Worm (Caenorhabditis elegans) whole organism, late embryonic: ENCODE data around the gene cyp-14A4.

ENCODE experiments used
- F13H6.1 ChIP-seq: sonication (generic microtip); optimal IDR thresholded peaks from 2 replicates; lab custom pipeline; 2016; ENCODE audit warnings: missing genetic modification characterization, missing compliant biosample characterization
- K02D7.2 ChIP-seq: sonication (generic microtip); optimal IDR thresholded peaks from 2 replicates; lab custom pipeline; 2017; ENCODE audit warnings: mild to moderate bottlenecking, missing genetic modification characterization, missing compliant biosample characterization
- T23F11.4 ChIP-seq: fragments of 200-800 bp; sonication (Bioruptor generic); optimal IDR thresholded peaks from 2 replicates; lab custom pipeline; 2018; ENCODE audit warnings: mild to moderate bottlenecking, missing genetic modification characterization, missing compliant biosample characterization
- ahr-1 ChIP-seq: sonication (generic microtip); optimal IDR thresholded peaks from 2 replicates; lab custom pipeline; 2016; ENCODE audit warnings: missing genetic modification characterization, missing compliant biosample characterization
- ceh-18 ChIP-seq: sonication (generic microtip); optimal IDR thresholded peaks from 2 replicates; lab custom pipeline; 2016; ENCODE audit warnings: missing genetic modification characterization, missing compliant biosample characterization
- ceh-22 ChIP-seq: sonication (generic microtip); optimal IDR thresholded peaks from 2 replicates; lab custom pipeline; 2017; ENCODE audit warnings: missing biosample characterization, missing genetic modification characterization
- ceh-24 ChIP-seq: sonication (generic microtip); optimal IDR thresholded peaks from 2 replicates; lab custom pipeline; 2016; ENCODE audit warnings: mild to moderate bottlenecking, missing genetic modification characterization, missing compliant biosample characterization
- ceh-30 ChIP-seq: fragments of 150-350 bp; optimal IDR thresholded peaks from 2 replicates; lab custom pipeline; 2014; ENCODE audit warnings: missing biosample characterization, missing genetic modification characterization
- ceh-48 ChIP-seq: sonication (generic microtip); optimal IDR thresholded peaks from 2 replicates; lab custom pipeline; 2016; ENCODE audit warnings: missing genetic modification characterization, inconsistent platforms, missing compliant biosample characterization
- elt-2 ChIP-seq: sonication (generic microtip); optimal IDR thresholded peaks from 2 replicates; lab custom pipeline; 2016; ENCODE audit warnings: missing genetic modification reagents, missing genetic modification characterization, missing compliant biosample characterization
- eyg-1 ChIP-seq: sonication (generic microtip); optimal IDR thresholded peaks from 2 replicates; lab custom pipeline; 2016; ENCODE audit warnings: missing genotype, missing genetic modification characterization, missing compliant biosample characterization
- fax-1 ChIP-seq: sonication (generic microtip); optimal IDR thresholded peaks from 2 replicates; lab custom pipeline; 2016; ENCODE audit warnings: missing genotype, missing genetic modification characterization, missing compliant biosample characterization
- fkh-6 ChIP-seq: sonication (generic microtip); optimal IDR thresholded peaks from 2 replicates; lab custom pipeline; 2016; ENCODE audit warnings: missing genetic modification characterization, missing compliant biosample characterization
- gmeb-2 ChIP-seq: sonication (generic microtip); optimal IDR thresholded peaks from 2 replicates; lab custom pipeline; 2016; ENCODE audit warnings: missing genetic modification characterization, inconsistent platforms, missing compliant biosample characterization
- hlh-13 ChIP-seq: fragments of 200-800 bp; sonication (Bioruptor generic); optimal IDR thresholded peaks from 2 replicates; lab custom pipeline; 2018; ENCODE audit warnings: mild to moderate bottlenecking, missing genetic modification characterization, missing compliant biosample characterization
- hlh-8 ChIP-seq: sonication (generic microtip); optimal IDR thresholded peaks from 2 replicates; lab custom pipeline; 2016; ENCODE audit warnings: missing genotype, missing genetic modification characterization, missing compliant biosample characterization
- lin-11 ChIP-seq: fragments of 200-800 bp; sonication (Bioruptor generic); optimal IDR thresholded peaks from 2 replicates; lab custom pipeline; 2018; ENCODE audit warnings: mild to moderate bottlenecking, missing genetic modification characterization, missing compliant biosample characterization
- madf-2 ChIP-seq: sonication (generic microtip); optimal IDR thresholded peaks from 2 replicates; lab custom pipeline; 2017; ENCODE audit warnings: missing genetic modification characterization, missing compliant biosample characterization
- mec-3 ChIP-seq: sonication (generic microtip); optimal IDR thresholded peaks from 2 replicates; lab custom pipeline; 2016; ENCODE audit warnings: borderline replicate concordance, missing genetic modification characterization, missing compliant biosample characterization
- nfya-1 ChIP-seq: sonication (generic microtip); optimal IDR thresholded peaks from 2 replicates; lab custom pipeline; 2017; ENCODE audit warnings: missing genetic modification characterization, mild to moderate bottlenecking, missing compliant biosample characterization, antibody characterized with exemption, moderate library complexity
- nhr-11 ChIP-seq: fragments of 150-350 bp; optimal IDR thresholded peaks from 2 replicates; lab custom pipeline; 2014; ENCODE audit warnings: missing biosample characterization, missing genetic modification characterization
- pag-3 ChIP-seq: sonication (generic microtip); optimal IDR thresholded peaks from 2 replicates; lab custom pipeline; 2016; ENCODE audit warnings: missing compliant biosample characterization, missing genetic modification characterization, borderline replicate concordance
- pha-2 ChIP-seq: sonication (generic microtip); optimal IDR thresholded peaks from 2 replicates; lab custom pipeline; 2017; ENCODE audit warnings: mild to moderate bottlenecking, missing genetic modification characterization, missing compliant biosample characterization
- pha-4 ChIP-seq: fragments of 150-350 bp; optimal IDR thresholded peaks from 2 replicates; lab custom pipeline; 2018; ENCODE audit warnings: missing biosample characterization, missing genetic modification reagents, missing genetic modification characterization
- sdc-2 ChIP-seq: sonication (generic microtip); optimal IDR thresholded peaks from 2 replicates; lab custom pipeline; 2016; ENCODE audit warnings: missing genotype, missing genetic modification characterization, missing compliant biosample characterization
- sox-2 ChIP-seq: fragments of 200-800 bp; sonication (Bioruptor generic); IDR thresholded peaks from 2 replicates; pipeline ENCODE4 v1.3.6; 2022; ENCODE audit warnings: missing genetic modification reagents, missing genetic modification characterization, missing compliant biosample characterization
- syd-9 ChIP-seq: sonication (generic microtip); optimal IDR thresholded peaks from 2 replicates; lab custom pipeline; 2016; ENCODE audit warnings: mild to moderate bottlenecking, missing genetic modification characterization, moderate library complexity, missing compliant biosample characterization
- tbx-2 ChIP-seq: sonication (generic microtip); optimal IDR thresholded peaks from 2 replicates; lab custom pipeline; 2016; ENCODE audit warnings: missing genetic modification characterization, missing compliant biosample characterization
- unc-3 ChIP-seq, 2 experiments: fragments of 200-800 bp in 1 of 2; sonication (Bioruptor generic) in 1 of 2; sonication (generic microtip) in 1 of 2; conservative IDR thresholded peaks in 1 of 2; optimal IDR thresholded peaks in 1 of 2; 2 replicates each; pipeline versions ENCODE4 v1.3.6 to Lab custom; 2016 to 2022; ENCODE audit warnings: missing compliant biosample characterization in 2 of 2, missing genetic modification characterization in 2 of 2, missing genetic modification reagents in 1 of 2
- unc-42 ChIP-seq: sonication (generic microtip); optimal IDR thresholded peaks from 2 replicates; lab custom pipeline; 2016; ENCODE audit warnings: missing genotype, missing genetic modification characterization, missing compliant biosample characterization
- unc-55 ChIP-seq: sonication (generic microtip); optimal IDR thresholded peaks from 2 replicates; lab custom pipeline; 2017; ENCODE audit warnings: missing biosample characterization, missing genetic modification reagents, missing genetic modification characterization
- unc-86 ChIP-seq: sonication (generic microtip); optimal IDR thresholded peaks from 2 replicates; lab custom pipeline; 2016; ENCODE audit warnings: missing genetic modification characterization, missing compliant biosample characterization
- ztf-16 ChIP-seq: sonication (generic microtip); optimal IDR thresholded peaks from 2 replicates; lab custom pipeline; 2017; ENCODE audit warnings: missing genetic modification characterization, missing compliant biosample characterization

cyp-14A4 gene

DNA sequence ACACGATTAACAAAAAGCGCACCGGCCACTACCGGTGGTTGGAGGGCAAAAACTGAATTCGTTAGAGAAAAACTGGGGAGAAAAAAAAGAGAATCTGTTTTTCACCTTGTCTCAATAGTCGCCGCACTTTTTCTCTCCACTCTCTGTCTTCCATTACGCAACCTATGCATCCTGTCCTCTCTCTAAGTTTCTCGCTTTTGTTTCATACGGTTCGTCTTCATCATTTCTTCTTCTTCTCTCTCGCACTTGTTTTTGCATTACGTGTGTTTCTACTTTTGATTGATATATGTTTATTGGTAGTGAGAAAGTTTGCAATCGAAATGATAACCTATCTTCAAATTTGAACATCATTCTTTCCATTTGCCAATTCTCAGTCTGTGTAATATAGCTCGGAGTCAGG, 36.6 kb upstream of the cyp-14A4 start:
- TF ChIP-seq fkh-6 (tag; lab: Kevin White, UChicago) (no peak), ceh-18 (peak; percentile 22)

DNA sequence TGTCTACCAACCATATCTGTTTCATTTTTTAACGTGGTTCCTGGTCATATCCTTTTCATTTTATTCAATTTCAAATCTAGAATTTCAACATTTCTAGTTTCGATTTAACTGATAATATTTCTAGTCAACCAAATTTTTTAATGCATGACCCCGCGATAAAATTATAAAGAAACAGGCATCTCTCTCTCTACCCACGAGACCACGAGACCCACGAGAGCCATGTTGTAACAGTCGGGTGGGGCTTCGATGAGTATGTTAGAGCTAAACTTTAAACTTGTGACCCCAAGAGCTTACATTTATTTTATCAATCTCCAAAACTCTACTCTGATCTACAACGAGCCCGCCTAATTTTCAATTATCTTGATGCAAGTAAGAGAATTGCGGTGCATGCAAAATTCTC, 34.3 kb upstream of the cyp-14A4 start:
- TF ChIP-seq fax-1 (tag; lab: Kevin White, UChicago) (no peak), mec-3 (no peak), unc-3 (GFP tag; conservative IDR thresholded peaks at IDR 0.05; lab: Robert Waterston, UW) (no peak), unc-3 (tag; optimal IDR thresholded peaks at IDR 0.05; lab: Kevin White, UChicago) (no peak), F13H6.1 (tag; lab: Kevin White, UChicago) (no peak), hlh-13 (GFP tag; lab: Kevin White, UChicago) (no peak), madf-2 (tag; lab: Kevin White, UChicago) (no peak), syd-9 (tag; lab: Kevin White, UChicago) (no peak), ahr-1 (tag; lab: Kevin White, UChicago) (no peak), sox-2 (GFP tag; lab: Robert Waterston, UW) (no peak), lin-11 (no peak)
- TF ChIP-seq, all 69 proteins: peak for 0

DNA sequence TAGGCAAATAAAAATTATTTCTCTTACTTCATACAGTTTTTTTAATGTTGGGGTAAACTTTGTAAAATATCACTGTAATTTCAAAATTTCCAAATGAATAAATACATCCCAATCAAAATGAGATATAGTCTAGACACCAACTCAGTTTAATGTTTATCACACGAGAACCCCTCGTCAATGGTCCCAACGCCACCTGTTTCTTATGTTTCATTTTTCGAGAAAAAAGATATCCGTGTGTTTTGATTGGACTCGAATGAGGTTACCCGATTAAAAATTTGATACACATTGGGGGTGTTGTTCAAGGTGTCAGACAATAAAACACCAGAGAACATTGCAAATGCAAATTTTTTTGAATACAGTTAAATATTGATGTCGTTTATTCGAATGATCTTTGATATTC, 33.5 kb upstream of the cyp-14A4 start:
- no peak for TF ChIP-seq tbx-2 (tag; lab: Kevin White, UChicago)
- TF ChIP-seq ztf-16 (tag; lab: Kevin White, UChicago): no peak
- TF ChIP-seq eyg-1 (tag; lab: Kevin White, UChicago): no peak
- TF ChIP-seq pag-3: no peak
- no peak for TF ChIP-seq ceh-18
- TF ChIP-seq ceh-48 (tag; lab: Kevin White, UChicago): no peak
- no peak for TF ChIP-seq pha-2
- TF ChIP-seq ceh-22 (tag; lab: Kevin White, UChicago): no peak
- TF ChIP-seq lin-11: no peak
- TF ChIP-seq pha-4 (tag; lab: Kevin White, UChicago): no peak
- TF ChIP-seq T23F11.4: no peak
- TF ChIP-seq mec-3: no peak

DNA sequence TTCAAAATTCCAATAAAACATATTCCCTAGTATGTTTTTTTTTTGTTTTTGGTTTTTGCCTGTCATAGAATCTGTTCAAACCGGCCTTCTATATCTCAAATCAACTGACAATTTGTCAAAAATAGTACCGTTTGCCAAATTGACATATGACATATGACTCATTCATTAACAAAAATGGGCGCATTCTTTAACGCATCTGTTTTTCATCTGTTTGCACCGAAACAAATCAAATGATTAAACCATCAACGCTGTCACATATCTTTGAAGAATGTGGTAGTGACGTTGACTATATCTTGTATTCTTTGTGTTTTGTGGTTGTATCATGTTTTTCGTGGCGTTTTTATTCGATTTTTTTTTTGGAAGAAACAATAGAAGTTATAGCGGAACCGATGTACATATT, 31.1 kb upstream of the cyp-14A4 start:
- TF ChIP-seq lin-11: no peak
- TF ChIP-seq hlh-8: no peak
- no peak for TF ChIP-seq unc-55 (GFP tag; lab: Kevin White, UChicago)
- TF ChIP-seq hlh-13 (GFP tag; lab: Kevin White, UChicago): no peak

DNA sequence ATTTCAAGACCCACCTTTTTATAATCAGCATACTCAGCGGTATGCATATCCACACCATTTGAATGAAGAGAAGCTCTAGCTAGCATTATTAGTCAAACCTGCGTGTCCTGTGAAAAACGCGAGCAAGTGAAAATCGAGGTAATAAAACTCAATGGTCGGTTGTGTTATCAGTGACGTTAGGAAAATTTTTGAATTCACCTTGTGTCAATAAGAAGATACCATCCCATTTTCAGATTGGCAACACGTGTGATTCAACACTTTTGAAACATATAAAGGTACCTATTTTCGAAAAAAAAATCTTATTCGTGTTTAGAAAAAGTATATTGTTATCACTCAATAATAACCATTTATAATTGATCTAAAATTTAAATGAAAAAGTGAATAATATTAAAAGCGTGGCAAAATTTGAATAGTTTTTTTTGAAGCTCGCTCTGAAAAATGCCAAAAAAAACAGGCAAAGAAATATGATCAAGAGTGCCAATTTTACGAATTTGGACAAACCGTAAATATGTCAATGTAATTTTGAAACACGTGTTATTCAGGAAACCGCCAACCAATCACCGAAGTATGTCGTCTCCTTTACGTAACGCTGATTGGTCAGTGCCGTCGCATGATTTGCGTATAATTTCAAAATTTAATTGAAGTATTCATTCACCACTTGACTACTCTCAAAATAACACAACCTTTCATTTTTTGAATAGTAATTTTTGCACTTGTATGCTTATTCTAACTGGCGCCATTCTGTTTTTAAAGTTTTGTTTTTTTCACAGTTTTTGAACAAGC, 27.8 kb upstream of the cyp-14A4 start, which contains the start of gene F46G10.1:
TSS of gene F46G10.1 (minus strand) at position 115 of the 783 bp plus-strand sequence.
- peak; percentile 30 for TF ChIP-seq nfya-1 (tag; lab: Kevin White, UChicago)
- TF ChIP-seq unc-42 (tag; lab: Kevin White, UChicago): no peak
- no peak for TF ChIP-seq K02D7.2 (tag; lab: Kevin White, UChicago)
- no peak for TF ChIP-seq nhr-11 (tag; lab: Kevin White, UChicago)
- TF ChIP-seq, all 69 proteins: peak for 1

DNA sequence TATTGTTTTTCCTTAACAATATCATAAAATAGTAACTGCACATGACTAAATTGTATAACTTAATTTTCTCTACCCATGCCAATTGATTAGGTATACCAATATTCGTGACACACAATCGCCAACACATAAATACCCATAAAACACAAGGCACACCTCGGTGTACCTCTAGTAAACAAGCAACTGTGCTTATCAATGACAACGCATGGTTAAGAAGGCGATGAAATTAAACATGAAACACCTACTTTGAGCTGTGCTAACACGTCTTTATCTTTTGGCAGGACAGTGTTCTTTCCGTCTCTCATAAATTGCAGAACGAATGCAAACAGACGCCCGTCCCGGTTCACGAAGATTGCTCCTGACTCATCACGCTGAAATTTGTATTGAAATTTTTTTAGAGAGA, 26.8 kb upstream of the cyp-14A4 start:
- TF ChIP-seq unc-55 (GFP tag; lab: Kevin White, UChicago) (no peak), sdc-2 (tag; lab: Kevin White, UChicago) (no peak), ceh-24 (tag; lab: Kevin White, UChicago) (no peak), unc-86 (tag; lab: Kevin White, UChicago) (no peak), gmeb-2 (no peak), eyg-1 (tag; lab: Kevin White, UChicago) (no peak), syd-9 (tag; lab: Kevin White, UChicago) (no peak), ceh-30 (no peak), elt-2 (tag; lab: Kevin White, UChicago) (peak; percentile 40)
